Worm (Caenorhabditis elegans) whole organism, young adult: ENCODE measurements around the gene ZK813.6.

Experiments
- B0336.3 ChIP-seq: fragments of 200-800 bp; sonication (Bioruptor generic); IDR thresholded peaks from 2 replicates; pipeline ENCODE4 v1.3.6; 2022; ENCODE audit warnings: missing genetic modification characterization, missing compliant biosample characterization
- D2030.7 ChIP-seq: fragments of 200-800 bp; sonication (Bioruptor generic); IDR thresholded peaks from 2 replicates; pipeline ENCODE4 v1.3.6; 2022; ENCODE audit warnings: missing genetic modification reagents, missing genetic modification characterization, missing compliant biosample characterization
- F49E8.2 ChIP-seq: sonication (generic microtip); optimal IDR thresholded peaks from 3 replicates; lab custom pipeline; 2017; ENCODE audit warnings: missing genetic modification characterization, mild to moderate bottlenecking, missing compliant biosample characterization, antibody characterized with exemption, moderate library complexity; ENCODE audit not compliant: insufficient read depth
- F55B11.4 ChIP-seq: sonication (generic microtip); optimal IDR thresholded peaks from 2 replicates; lab custom pipeline; 2016; ENCODE audit warnings: missing compliant biosample characterization, missing genetic modification characterization, borderline replicate concordance; ENCODE audit not compliant: insufficient read depth
- F57A8.1 ChIP-seq: fragments of 200-800 bp; sonication (Bioruptor generic); optimal IDR thresholded peaks from 2 replicates; lab custom pipeline; 2018; ENCODE audit warnings: mild to moderate bottlenecking, missing genetic modification characterization, moderate library complexity, missing compliant biosample characterization
- Y95B8A.8 ChIP-seq: fragments of 200-800 bp; sonication (Bioruptor generic); IDR thresholded peaks from 2 replicates; pipeline ENCODE4 v1.3.6; 2022; ENCODE audit warnings: missing genetic modification reagents, missing genetic modification characterization, missing compliant biosample characterization
- ZK185.1 ChIP-seq: sonication (generic microtip); optimal IDR thresholded peaks from 2 replicates; lab custom pipeline; 2016; ENCODE audit warnings: mild to moderate bottlenecking, missing genetic modification characterization, missing compliant biosample characterization; ENCODE audit not compliant: poor library complexity, severe bottlenecking
- akir-1 ChIP-seq: fragments of 200-800 bp; sonication (Bioruptor generic); optimal IDR thresholded peaks from 2 replicates; lab custom pipeline; 2018; ENCODE audit warnings: mild to moderate bottlenecking, missing genetic modification characterization, moderate library complexity, missing compliant biosample characterization
- ama-1 ChIP-seq, 3 experiments: fragments of 150-350 bp in 1 of 3; sonication (generic microtip) in 2 of 3; optimal IDR thresholded peaks; 2 replicates each; lab custom pipeline; 2014 to 2018; ENCODE audit warnings: missing biosample characterization in 2 of 3, missing genetic modification characterization in 2 of 3, missing genetic modification reagents in 2 of 3
- atf-7 ChIP-seq: sonication (generic microtip); optimal IDR thresholded peaks from 2 replicates; lab custom pipeline; 2017; ENCODE audit warnings: mild to moderate bottlenecking, missing genetic modification characterization, missing compliant biosample characterization
- attf-5 ChIP-seq: fragments of 200-800 bp; sonication (Bioruptor generic); optimal IDR thresholded peaks from 2 replicates; lab custom pipeline; 2018; ENCODE audit warnings: mild to moderate bottlenecking, missing genetic modification characterization, missing compliant biosample characterization
- bed-2 ChIP-seq: fragments of 200-800 bp; sonication (Bioruptor generic); IDR thresholded peaks from 2 replicates; pipeline ENCODE4 v1.3.6; 2022; ENCODE audit warnings: missing genetic modification reagents, missing genetic modification characterization, missing compliant biosample characterization
- ceh-58 ChIP-seq: fragments of 200-800 bp; sonication (Bioruptor generic); IDR thresholded peaks from 2 replicates; pipeline ENCODE4 v1.3.6; 2022; ENCODE audit warnings: missing genetic modification characterization, missing compliant biosample characterization
- ceh-79 ChIP-seq: sonication (generic microtip); optimal IDR thresholded peaks from 2 replicates; lab custom pipeline; 2017; ENCODE audit warnings: mild to moderate bottlenecking, missing genetic modification characterization, missing compliant biosample characterization
- chd-7 ChIP-seq: sonication (generic microtip); optimal IDR thresholded peaks from 2 replicates; lab custom pipeline; 2016; ENCODE audit warnings: mild to moderate bottlenecking, missing genetic modification characterization, moderate library complexity, missing compliant biosample characterization
- egrh-3 ChIP-seq: fragments of 200-800 bp; sonication (Bioruptor generic); IDR thresholded peaks from 2 replicates; pipeline ENCODE4 v1.3.6; 2022; ENCODE audit warnings: missing genetic modification reagents, missing genetic modification characterization, missing compliant biosample characterization
- gei-17 ChIP-seq: fragments of 200-800 bp; sonication (Bioruptor generic); optimal IDR thresholded peaks from 2 replicates; lab custom pipeline; 2018; ENCODE audit warnings: mild to moderate bottlenecking, missing genetic modification characterization, missing compliant biosample characterization
- hlh-26 ChIP-seq: fragments of 200-800 bp; sonication (Bioruptor generic); conservative IDR thresholded peaks from 2 replicates; pipeline ENCODE4 v1.3.6; 2022; ENCODE audit warnings: missing genetic modification reagents, missing genetic modification characterization, missing compliant biosample characterization
- lag-1 ChIP-seq: fragments of 200-800 bp; sonication (Bioruptor generic); IDR thresholded peaks from 2 replicates; pipeline ENCODE4 v1.3.6; 2022; ENCODE audit warnings: missing genetic modification reagents, missing genetic modification characterization, missing compliant biosample characterization
- let-607 ChIP-seq, 2 experiments: fragments of 200-800 bp in 1 of 2; sonication (Bioruptor generic) in 1 of 2; sonication (generic microtip) in 1 of 2; optimal IDR thresholded peaks; 2 replicates each; lab custom pipeline; 2016 to 2018; ENCODE audit warnings: mild to moderate bottlenecking in 2 of 2, missing compliant biosample characterization in 2 of 2, missing genetic modification characterization in 2 of 2, moderate library complexity in 2 of 2, missing genotype in 1 of 2
- lin-54 ChIP-seq: fragments of 200-800 bp; sonication (Bioruptor generic); optimal IDR thresholded peaks from 2 replicates; lab custom pipeline; 2018; ENCODE audit warnings: mild to moderate bottlenecking, missing genetic modification characterization, missing compliant biosample characterization
- madf-10 ChIP-seq: sonication (generic microtip); optimal IDR thresholded peaks from 2 replicates; lab custom pipeline; 2016; ENCODE audit warnings: mild to moderate bottlenecking, missing genetic modification characterization, missing compliant biosample characterization
- madf-6 ChIP-seq: fragments of 200-800 bp; sonication (Bioruptor generic); IDR thresholded peaks from 2 replicates; pipeline ENCODE4 v1.3.6; 2022; ENCODE audit warnings: missing genetic modification reagents, missing genetic modification characterization, missing compliant biosample characterization
- mel-28 ChIP-seq: sonication (generic microtip); optimal IDR thresholded peaks from 2 replicates; lab custom pipeline; 2016; ENCODE audit warnings: borderline replicate concordance, mild to moderate bottlenecking, missing genetic modification characterization, missing compliant biosample characterization
- nfyb-1 ChIP-seq: fragments of 200-800 bp; sonication (Bioruptor generic); IDR thresholded peaks from 2 replicates; pipeline ENCODE4 v1.3.6; 2022; ENCODE audit warnings: missing genetic modification reagents, missing genetic modification characterization, missing compliant biosample characterization
- pha-4 ChIP-seq: fragments of 150-350 bp; sonication (generic microtip); optimal IDR thresholded peaks from 2 replicates; lab custom pipeline; 2014; ENCODE audit warnings: missing biosample characterization, missing genetic modification reagents, missing genetic modification characterization
- repo-1 ChIP-seq: sonication (generic microtip); optimal IDR thresholded peaks from 2 replicates; lab custom pipeline; 2017; ENCODE audit warnings: mild to moderate bottlenecking, missing genetic modification characterization, missing compliant biosample characterization
- rpc-1 ChIP-seq, 2 experiments: fragments of 150-350 bp in 1 of 2; sonication (generic microtip) in 1 of 2; optimal IDR thresholded peaks; 2 replicates each; lab custom pipeline; 2014 to 2018; ENCODE audit warnings: missing biosample characterization in 1 of 2, missing genetic modification characterization in 1 of 2, missing genetic modification reagents in 1 of 2, missing genotype in 1 of 2
- sea-2 ChIP-seq: fragments of 200-800 bp; sonication (Bioruptor generic); IDR thresholded peaks from 2 replicates; pipeline ENCODE4 v1.3.6; 2022; ENCODE audit warnings: missing genetic modification characterization, missing compliant biosample characterization
- snpc-1.1 ChIP-seq: sonication (generic microtip); optimal IDR thresholded peaks from 2 replicates; lab custom pipeline; 2017; ENCODE audit warnings: missing genetic modification characterization, mild to moderate bottlenecking, missing compliant biosample characterization, antibody characterized with exemption, moderate library complexity, missing genotype, missing genetic modification reagents; ENCODE audit not compliant: insufficient read depth
- zfh-2 ChIP-seq: fragments of 200-800 bp; sonication (Bioruptor generic); conservative IDR thresholded peaks from 2 replicates; pipeline ENCODE4 v1.3.6; 2022; ENCODE audit warnings: missing genetic modification reagents, missing genetic modification characterization, missing compliant biosample characterization
- ztf-18 ChIP-seq: sonication (generic microtip); optimal IDR thresholded peaks from 2 replicates; lab custom pipeline; 2016; ENCODE audit warnings: missing genotype, mild to moderate bottlenecking, missing genetic modification characterization, missing compliant biosample characterization
- ztf-25 ChIP-seq: fragments of 200-800 bp; sonication (Bioruptor generic); IDR thresholded peaks from 2 replicates; pipeline ENCODE4 v1.3.6; 2022; ENCODE audit warnings: missing genetic modification reagents, missing genetic modification characterization, missing compliant biosample characterization
- ztf-26 ChIP-seq: sonication (generic microtip); optimal IDR thresholded peaks from 2 replicates; lab custom pipeline; 2017; ENCODE audit warnings: missing genetic modification characterization, missing compliant biosample characterization
- ztf-6 ChIP-seq: fragments of 200-800 bp; sonication (Bioruptor generic); IDR thresholded peaks from 2 replicates; pipeline ENCODE4 v1.3.6; 2022; ENCODE audit warnings: missing genetic modification reagents, missing genetic modification characterization, missing compliant biosample characterization

The ZK813.6 gene

DNA sequence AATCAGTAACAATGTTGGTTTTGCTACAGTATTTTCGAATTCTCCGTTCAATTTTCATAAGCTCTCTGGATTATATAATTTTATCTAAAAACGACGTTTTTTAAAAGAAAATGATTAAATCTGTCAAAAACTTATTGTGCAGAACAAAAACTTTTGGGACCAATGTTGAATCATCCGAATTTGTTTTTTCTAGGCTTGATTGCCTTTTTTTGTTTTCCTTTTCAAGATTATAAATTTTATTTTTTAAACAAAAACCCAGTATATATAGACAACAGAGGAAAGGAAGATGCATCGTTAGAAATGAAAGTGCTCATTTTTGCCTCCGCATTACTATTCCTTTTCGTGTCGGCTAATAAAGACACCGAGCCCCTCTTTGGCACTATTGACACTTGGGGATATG is 19.9 kb downstream of the ZK813.6 start, which contains the start of gene ZK813.7:
TSS of gene ZK813.7 (plus strand) at position 301 of the 400 bp plus-strand sequence.
- TF ChIP-seq ceh-79 (tag; lab: Kevin White, UChicago): no peak
- no peak for TF ChIP-seq ceh-58 (GFP tag; lab: Robert Waterston, UW)
- no peak for TF ChIP-seq mel-28
- no peak for TF ChIP-seq attf-5 (GFP tag; lab: Kevin White, UChicago)
- TF ChIP-seq hlh-26: no peak
- TF ChIP-seq sea-2 (GFP tag; lab: Robert Waterston, UW): no peak
- TF ChIP-seq nfyb-1: no peak
- TF ChIP-seq madf-6: no peak
- no peak for TF ChIP-seq rpc-1 (optimal IDR thresholded peaks at IDR 0.05; lab: Kevin White, UChicago)
- no peak for TF ChIP-seq rpc-1 (tag; optimal IDR thresholded peaks at IDR 0.05; lab: Kevin White, UChicago)
- no peak for TF ChIP-seq F49E8.2 (tag; lab: Kevin White, UChicago)
- no peak for TF ChIP-seq chd-7 (tag; lab: Kevin White, UChicago)
- no peak for TF ChIP-seq bed-2 (GFP tag; lab: Robert Waterston, UW)
- TF ChIP-seq F55B11.4 (tag; lab: Kevin White, UChicago): no peak
- TF ChIP-seq lag-1: no peak
- TF ChIP-seq snpc-1.1 (tag; lab: Kevin White, UChicago): no peak

DNA sequence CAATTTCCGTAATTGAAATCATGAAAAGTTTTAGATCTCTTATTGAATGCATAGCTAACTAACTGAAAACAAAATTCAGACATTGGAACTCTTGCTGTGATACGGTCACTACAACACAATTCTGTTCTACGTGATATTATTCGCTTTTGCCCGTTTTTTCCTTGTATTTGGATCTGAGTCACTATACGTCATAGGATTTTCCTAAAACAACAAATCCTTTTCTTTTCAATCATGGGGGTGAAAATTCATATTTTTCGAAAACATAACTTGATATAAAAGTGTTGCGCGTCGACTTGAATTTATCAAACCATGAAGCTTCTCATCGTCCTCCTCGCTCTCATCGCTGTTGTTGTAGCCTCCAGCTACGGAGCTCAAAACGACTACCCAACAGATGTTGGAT is 21.4 kb downstream of the ZK813.6 start, which contains the start of gene ZK813.1:
TSS of gene ZK813.1 (plus strand) at position 301 of the 400 bp plus-strand sequence.
- TF ChIP-seq repo-1 (tag; lab: Kevin White, UChicago): no peak
- TF ChIP-seq gei-17: no peak

DNA sequence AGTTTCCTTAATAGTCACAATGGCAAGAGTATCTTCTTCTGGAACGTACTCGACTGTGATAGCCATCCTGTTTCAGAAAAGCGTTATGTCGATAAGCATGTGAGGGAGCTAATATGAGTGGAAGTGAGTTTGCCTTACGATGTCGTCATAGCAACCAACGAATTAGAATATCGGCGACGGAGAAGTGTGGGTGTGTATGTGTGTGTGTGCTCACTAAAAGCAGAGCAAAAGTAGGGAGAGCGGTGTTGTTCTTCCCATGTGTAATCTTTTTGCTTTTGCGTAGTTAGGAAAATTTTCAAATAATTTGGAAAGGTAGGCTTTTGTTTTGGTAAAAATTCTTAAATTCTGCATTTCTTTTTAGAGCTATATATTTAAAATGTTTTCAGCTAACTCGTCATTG is 26.5 kb downstream of the ZK813.6 start, which contains the start of gene ZK813.5:
TSS of gene ZK813.5 (minus strand) at position 101 of the 400 bp plus-strand sequence.
- TF ChIP-seq ztf-25 (GFP tag; lab: Robert Waterston, UW) (no peak), B0336.3 (GFP tag; lab: Robert Waterston, UW) (no peak), lin-54 (no peak), akir-1 (GFP tag; lab: Kevin White, UChicago) (no peak), ztf-18 (tag; lab: Kevin White, UChicago) (no peak), ztf-26 (no peak), atf-7 (no peak)
- TF ChIP-seq, all 124 proteins: peak for 0

DNA sequence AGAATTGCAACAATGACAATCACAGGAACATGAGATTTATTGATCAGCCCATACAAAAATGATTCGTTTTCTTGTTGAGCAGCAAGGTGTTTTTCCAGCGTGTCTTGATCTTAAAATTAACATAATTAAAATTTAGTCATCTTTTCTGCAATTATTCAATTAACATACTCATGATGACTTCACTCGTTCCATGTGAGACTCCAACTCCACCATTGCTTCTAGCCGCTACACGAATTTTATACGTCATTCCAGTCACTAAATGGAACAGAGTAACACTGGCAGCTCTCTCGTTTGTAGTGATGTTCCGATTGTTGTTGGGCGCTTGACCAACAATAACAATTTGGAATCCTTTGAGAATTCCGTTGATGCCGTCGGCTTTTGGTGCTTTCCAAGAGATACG is 29.3 kb downstream of the ZK813.6 start:
- no peak for TF ChIP-seq madf-10
- no peak for TF ChIP-seq egrh-3 (GFP tag; lab: Robert Waterston, UW)
- TF ChIP-seq ama-1 (optimal IDR thresholded peaks at IDR 0.05; lab: Kevin White, UChicago): no peak
- no peak for TF ChIP-seq ama-1 (GFP tag; optimal IDR thresholded peaks at IDR 0.05; lab: Kevin White, UChicago)
- TF ChIP-seq Y95B8A.8 (GFP tag; lab: Robert Waterston, UW): no peak
- no peak for TF ChIP-seq ZK185.1
- TF ChIP-seq let-607 (tag; optimal IDR thresholded peaks at IDR 0.05; lab: Kevin White, UChicago): no peak
- no peak for TF ChIP-seq pha-4 (tag; lab: Kevin White, UChicago)
- no peak for TF ChIP-seq ztf-6 (GFP tag; lab: Robert Waterston, UW)
- TF ChIP-seq zfh-2: no peak
- TF ChIP-seq D2030.7 (GFP tag; lab: Robert Waterston, UW): no peak
- TF ChIP-seq F49E8.2 (tag; lab: Kevin White, UChicago): no peak
- no peak for TF ChIP-seq F57A8.1 (GFP tag; lab: Kevin White, UChicago)
- TF ChIP-seq lin-54: no peak
